Worm (Caenorhabditis elegans) whole organism, early embryonic: ENCODE results near the gene pqn-67.

ENCODE experiments used
- B0310.2 ChIP-seq: sonication (generic microtip); optimal IDR thresholded peaks from 2 replicates; lab custom pipeline; 2016; ENCODE audit warnings: mild to moderate bottlenecking, missing genetic modification characterization, missing compliant biosample characterization
- F13C5.2 ChIP-seq: sonication (generic microtip); optimal IDR thresholded peaks from 2 replicates; lab custom pipeline; 2017; ENCODE audit warnings: mild to moderate bottlenecking, missing genetic modification characterization, inconsistent platforms, missing compliant biosample characterization
- aly-1 ChIP-seq: sonication (generic microtip); optimal IDR thresholded peaks from 2 replicates; lab custom pipeline; 2016; ENCODE audit warnings: missing genetic modification characterization, missing compliant biosample characterization
- ama-1 ChIP-seq: fragments of 150-350 bp; optimal IDR thresholded peaks from 2 replicates; lab custom pipeline; 2014
- ceh-13 ChIP-seq: fragments of 200-800 bp; sonication (Bioruptor generic); optimal IDR thresholded peaks from 2 replicates; lab custom pipeline; 2018; ENCODE audit warnings: mild to moderate bottlenecking, missing genetic modification characterization, missing compliant biosample characterization
- ceh-36 ChIP-seq: sonication (generic microtip); optimal IDR thresholded peaks from 2 replicates; lab custom pipeline; 2016; ENCODE audit warnings: missing genetic modification characterization, inconsistent platforms, missing compliant biosample characterization
- ets-7 ChIP-seq: sonication (generic microtip); optimal IDR thresholded peaks from 2 replicates; lab custom pipeline; 2016; ENCODE audit warnings: missing genotype, missing genetic modification characterization, missing compliant biosample characterization
- flt-1 ChIP-seq: fragments of 200-800 bp; sonication (Bioruptor generic); IDR thresholded peaks from 2 replicates; pipeline ENCODE4 v1.3.6; 2022; ENCODE audit warnings: missing genetic modification characterization, missing compliant biosample characterization
- hmbx-1 ChIP-seq: sonication (generic microtip); optimal IDR thresholded peaks from 2 replicates; lab custom pipeline; 2016; ENCODE audit warnings: mild to moderate bottlenecking, missing genetic modification characterization, missing compliant biosample characterization
- hmg-4 ChIP-seq: fragments of 200-800 bp; sonication (Bioruptor generic); optimal IDR thresholded peaks from 2 replicates; lab custom pipeline; 2018; ENCODE audit warnings: mild to moderate bottlenecking, missing genetic modification characterization, missing compliant biosample characterization
- hnd-1 ChIP-seq: sonication (generic microtip); optimal IDR thresholded peaks from 2 replicates; lab custom pipeline; 2016; ENCODE audit warnings: missing genetic modification characterization, missing compliant biosample characterization
- pes-1 ChIP-seq: fragments of 200-800 bp; sonication (Bioruptor generic); IDR thresholded peaks from 2 replicates; pipeline ENCODE4 v1.3.6; 2022; ENCODE audit warnings: missing genetic modification reagents, missing genetic modification characterization, missing compliant biosample characterization
- scrt-1 ChIP-seq: fragments of 200-800 bp; sonication (Bioruptor generic); IDR thresholded peaks from 2 replicates; pipeline ENCODE4 v1.3.6; 2022; ENCODE audit warnings: missing genetic modification characterization, missing compliant biosample characterization
- sea-1 ChIP-seq: fragments of 200-800 bp; sonication (Bioruptor generic); conservative IDR thresholded peaks from 2 replicates; pipeline ENCODE4 v1.3.6; 2022; ENCODE audit warnings: missing genetic modification characterization, missing compliant biosample characterization
- tbx-11 ChIP-seq: fragments of 200-800 bp; sonication (Bioruptor generic); IDR thresholded peaks from 2 replicates; pipeline ENCODE4 v1.3.6; 2022; ENCODE audit warnings: missing genetic modification characterization, missing compliant biosample characterization
- tbx-37 ChIP-seq: fragments of 200-800 bp; sonication (Bioruptor generic); conservative IDR thresholded peaks from 2 replicates; pipeline ENCODE4 v1.3.6; 2022; ENCODE audit warnings: missing genetic modification reagents, missing genetic modification characterization, missing compliant biosample characterization
- tra-4 ChIP-seq: sonication (generic microtip); optimal IDR thresholded peaks from 2 replicates; lab custom pipeline; 2017; ENCODE audit warnings: missing genetic modification characterization, missing compliant biosample characterization

Gene pqn-67

DNA sequence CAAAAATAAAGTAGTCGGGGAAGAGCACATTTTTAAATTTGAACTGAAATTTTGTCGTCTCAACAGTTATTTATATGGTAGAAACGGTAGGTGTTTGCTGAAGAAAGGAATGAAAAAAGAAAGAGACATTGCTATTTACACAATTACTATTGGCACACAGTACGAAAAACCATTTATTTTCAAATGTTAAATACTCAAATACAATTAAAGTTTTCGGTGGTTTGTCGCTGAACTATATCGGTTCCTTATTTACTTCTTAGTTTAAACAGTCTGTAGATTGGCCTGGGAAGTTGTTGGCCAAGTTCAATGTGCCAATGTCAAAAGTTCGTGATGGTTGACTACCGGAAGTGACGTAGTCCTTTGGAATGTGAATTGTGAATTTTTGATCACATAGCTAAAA lies 20.2 kb upstream of the pqn-67 start, which contains the start of gene ttr-27:
Gene ttr-27, minus strand, starts transcription at position 45 of the 400 bp plus-strand sequence.
- TF ChIP-seq hnd-1 (tag; lab: Kevin White, UChicago) (no peak), aly-1 (tag; lab: Kevin White, UChicago) (no peak), ceh-13 (no peak), ama-1 (lab: Kevin White, UChicago) (no peak), sea-1 (GFP tag; lab: Robert Waterston, UW) (no peak), hmg-4 (no peak), flt-1 (GFP tag; lab: Robert Waterston, UW) (no peak), ceh-36 (tag; lab: Kevin White, UChicago) (no peak), hmbx-1 (tag; lab: Kevin White, UChicago) (no peak), F13C5.2 (tag; lab: Kevin White, UChicago) (no peak), tbx-37 (GFP tag; lab: Robert Waterston, UW) (no peak)

DNA sequence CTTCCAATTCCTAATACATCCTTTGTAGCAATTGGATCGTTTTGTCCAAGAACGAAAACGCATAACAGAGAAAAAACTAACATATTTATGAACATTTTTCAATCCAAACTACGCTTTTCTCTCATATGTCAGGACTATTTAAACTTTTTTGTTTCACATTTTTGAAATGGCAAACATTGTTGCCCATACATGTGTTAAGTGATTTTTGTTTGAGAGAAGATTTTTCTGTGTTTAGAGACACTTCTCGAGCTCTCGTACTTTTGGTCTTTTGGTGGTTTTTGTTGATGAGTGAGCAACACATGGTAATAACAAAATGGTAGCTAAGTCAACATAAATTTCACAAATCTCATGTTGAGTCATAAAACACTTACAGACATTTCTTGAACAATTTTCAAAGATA lies 19.2 kb upstream of the pqn-67 start, which contains the start of gene ttr-28:
Gene ttr-28, minus strand, starts transcription at position 101 of the 400 bp plus-strand sequence.
- no peak for TF ChIP-seq ama-1 (lab: Kevin White, UChicago)
- no peak for TF ChIP-seq ceh-36 (tag; lab: Kevin White, UChicago)
- TF ChIP-seq B0310.2 (tag; lab: Kevin White, UChicago), result no peak
- TF ChIP-seq flt-1 (GFP tag; lab: Robert Waterston, UW), result no peak
- TF ChIP-seq tbx-11 (GFP tag; lab: Robert Waterston, UW), result no peak
- TF ChIP-seq tra-4, result no peak
- no peak for TF ChIP-seq scrt-1 (GFP tag; lab: Robert Waterston, UW)
- no peak for TF ChIP-seq hnd-1 (tag; lab: Kevin White, UChicago)
- TF ChIP-seq F13C5.2 (tag; lab: Kevin White, UChicago), result no peak
- TF ChIP-seq pes-1, result no peak

DNA sequence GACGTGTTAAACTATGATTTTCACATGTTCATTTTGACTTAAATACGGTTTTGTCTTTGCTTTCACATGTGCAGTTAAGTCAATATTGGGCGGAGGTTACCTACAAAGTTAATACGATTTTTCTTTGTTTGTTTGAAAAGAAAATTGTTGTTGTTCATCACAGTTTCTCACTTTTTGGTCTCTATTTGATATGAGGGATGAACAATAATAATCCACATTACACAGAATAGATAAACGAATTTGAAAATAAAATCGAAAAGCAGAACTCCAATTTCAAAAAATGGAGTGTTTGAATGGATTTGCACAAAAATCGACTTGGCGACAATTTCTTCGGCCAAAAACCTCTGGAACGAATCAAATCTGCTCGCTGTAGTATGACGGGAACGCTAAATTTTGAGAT lies 17.5 kb upstream of the pqn-67 start, which contains the start of gene ttr-29:
Gene ttr-29, minus strand, starts transcription at position 101 of the 400 bp plus-strand sequence.
- TF ChIP-seq hmg-4, result no peak
- TF ChIP-seq sea-1 (GFP tag; lab: Robert Waterston, UW), result no peak
- no peak for TF ChIP-seq flt-1 (GFP tag; lab: Robert Waterston, UW)
- no peak for TF ChIP-seq ets-7 (tag; lab: Kevin White, UChicago)
- no peak for TF ChIP-seq tra-4
- TF ChIP-seq F13C5.2 (tag; lab: Kevin White, UChicago), result no peak
- TF ChIP-seq pes-1, result no peak
- TF ChIP-seq hmbx-1 (tag; lab: Kevin White, UChicago), result no peak
- no peak for TF ChIP-seq ceh-13
- TF ChIP-seq tbx-11 (GFP tag; lab: Robert Waterston, UW), result no peak
- TF ChIP-seq hnd-1 (tag; lab: Kevin White, UChicago), result no peak
- no peak for TF ChIP-seq ceh-36 (tag; lab: Kevin White, UChicago)
- no peak for TF ChIP-seq B0310.2 (tag; lab: Kevin White, UChicago)

DNA sequence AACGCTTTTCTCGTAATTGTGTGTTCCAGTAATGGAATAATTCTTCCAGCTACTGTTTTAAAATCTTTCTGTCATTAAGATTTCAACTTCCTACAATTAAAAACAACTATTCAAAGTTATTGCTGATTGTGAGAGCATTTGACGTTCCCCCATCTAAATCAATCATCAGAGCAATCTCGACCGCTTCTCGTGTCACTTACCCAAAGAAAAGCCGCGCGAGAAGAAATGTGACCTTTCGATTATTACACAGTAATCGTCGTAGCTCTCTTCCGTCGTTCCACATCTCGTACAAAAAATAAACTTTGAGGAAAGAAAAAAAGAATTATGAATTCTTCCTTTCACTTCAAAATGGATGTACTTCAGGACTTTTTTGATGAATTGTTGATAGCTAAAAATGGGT lies 16.8 kb upstream of the pqn-67 start:
- TF ChIP-seq B0310.2 (tag; lab: Kevin White, UChicago) (no peak), tbx-37 (GFP tag; lab: Robert Waterston, UW) (no peak), sea-1 (GFP tag; lab: Robert Waterston, UW) (no peak)

DNA sequence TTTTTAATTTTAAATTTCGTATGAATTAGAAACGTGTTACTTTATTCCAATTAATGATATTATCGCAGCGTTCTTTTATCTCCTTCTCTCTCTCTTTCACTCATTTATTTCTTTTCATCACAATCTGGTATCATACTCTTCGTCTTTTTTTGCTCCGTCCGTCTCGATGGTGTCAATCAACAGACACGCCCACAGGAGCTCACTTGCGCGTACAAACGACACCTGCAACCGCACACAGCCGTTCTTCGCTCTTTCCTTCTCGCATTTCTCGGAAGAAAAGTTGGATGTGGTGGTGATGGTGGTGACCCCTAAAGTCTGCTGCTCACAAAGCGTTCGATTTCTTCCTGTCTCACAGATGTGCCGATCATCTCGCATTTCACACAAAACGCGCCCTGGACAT lies 15.6 kb upstream of the pqn-67 start:
- TF ChIP-seq tbx-11 (GFP tag; lab: Robert Waterston, UW) (no peak), tbx-37 (GFP tag; lab: Robert Waterston, UW) (no peak), hmg-4 (peak; percentile 8), hnd-1 (tag; lab: Kevin White, UChicago) (no peak), scrt-1 (GFP tag; lab: Robert Waterston, UW) (no peak)

DNA sequence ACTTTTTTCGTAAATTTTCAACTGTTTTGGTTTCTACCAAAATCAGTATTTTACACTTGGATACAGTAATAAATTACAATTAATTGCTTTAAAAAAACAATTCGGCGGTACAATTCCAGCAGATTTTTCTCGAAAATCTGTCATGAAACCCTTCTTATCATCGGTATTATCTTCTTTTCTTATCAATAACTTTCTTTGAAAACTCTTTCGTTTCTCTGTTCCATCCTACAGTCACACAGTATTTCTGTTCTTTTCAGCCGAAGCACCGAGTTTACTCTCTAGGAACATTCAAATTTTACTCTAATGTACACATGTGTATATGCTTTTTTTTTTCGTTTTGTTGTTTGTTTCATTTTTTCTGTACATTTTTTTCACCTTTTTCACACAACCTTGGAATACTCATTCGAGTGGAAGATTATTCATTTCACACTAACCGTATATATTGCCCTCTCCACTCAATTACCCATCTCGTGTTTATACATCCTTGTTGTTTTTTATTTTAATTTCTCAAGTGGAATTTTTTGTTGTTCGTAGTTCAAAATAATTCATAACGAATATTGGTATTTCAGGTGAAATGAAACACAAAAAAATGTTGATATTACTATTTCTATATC lies 14.6 kb upstream of the pqn-67 start, which contains the start of gene nid-1:
Gene nid-1, plus strand, starts transcription at position 564 of the 614 bp plus-strand sequence.
- TF ChIP-seq flt-1 (GFP tag; lab: Robert Waterston, UW) (no peak), ceh-13 (no peak), hmg-4 (no peak)

DNA sequence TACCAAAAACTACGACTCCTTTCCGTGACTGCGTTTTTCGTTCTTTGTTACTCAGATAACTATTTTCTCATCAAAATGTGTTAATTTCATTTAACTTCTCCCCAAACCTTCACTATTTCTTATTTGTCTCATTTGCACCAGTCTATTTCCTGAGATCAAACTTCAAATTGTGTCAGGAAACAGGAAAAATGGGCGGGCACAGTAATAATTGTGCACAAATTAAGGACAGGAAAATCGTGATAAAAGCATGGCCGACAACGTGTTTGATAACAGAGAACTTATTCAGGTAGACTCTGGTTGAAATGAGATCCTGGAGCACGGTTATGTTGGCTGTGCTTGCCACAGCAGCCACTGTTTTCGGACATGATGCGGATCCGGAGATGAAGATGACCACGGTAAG lies 4.5 kb upstream of the pqn-67 start, which contains the start of gene lipl-1:
Gene lipl-1, plus strand, starts transcription at position 282 of the 400 bp plus-strand sequence.
- TF ChIP-seq B0310.2 (tag; lab: Kevin White, UChicago) (no peak), ets-7 (tag; lab: Kevin White, UChicago) (no peak), scrt-1 (GFP tag; lab: Robert Waterston, UW) (no peak), F13C5.2 (tag; lab: Kevin White, UChicago) (no peak), sea-1 (GFP tag; lab: Robert Waterston, UW) (no peak), hnd-1 (tag; lab: Kevin White, UChicago) (no peak), ama-1 (lab: Kevin White, UChicago) (no peak), hmbx-1 (tag; lab: Kevin White, UChicago) (no peak), ceh-13 (no peak), tbx-11 (GFP tag; lab: Robert Waterston, UW) (no peak), flt-1 (GFP tag; lab: Robert Waterston, UW) (no peak), aly-1 (tag; lab: Kevin White, UChicago) (no peak), pes-1 (no peak), ceh-36 (tag; lab: Kevin White, UChicago) (no peak), tbx-37 (GFP tag; lab: Robert Waterston, UW) (no peak), hmg-4 (no peak), tra-4 (no peak)

DNA sequence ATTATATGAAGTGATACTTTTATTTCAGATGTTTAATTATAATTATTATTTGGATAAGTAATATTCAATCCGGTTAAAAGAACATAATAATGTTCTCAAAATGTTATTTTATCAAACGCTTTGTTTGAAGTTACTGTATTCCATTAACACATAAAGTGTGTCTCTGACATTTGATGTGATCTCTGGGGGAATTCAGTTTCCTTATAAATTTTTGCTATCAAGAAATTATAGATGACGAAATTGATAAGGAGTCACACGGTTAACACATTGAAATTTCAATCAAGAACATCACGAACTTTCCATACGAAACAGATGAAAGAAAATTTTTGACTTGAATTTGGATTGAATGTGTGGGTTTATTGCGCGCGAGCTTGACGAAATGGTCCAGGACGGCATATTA lies 2.5 kb upstream of the pqn-67 start:
- TF ChIP-seq ceh-13 (no peak), ets-7 (tag; lab: Kevin White, UChicago) (no peak), tra-4 (no peak), ceh-36 (tag; lab: Kevin White, UChicago) (no peak), B0310.2 (tag; lab: Kevin White, UChicago) (no peak), ama-1 (lab: Kevin White, UChicago) (no peak), flt-1 (GFP tag; lab: Robert Waterston, UW) (no peak), F13C5.2 (tag; lab: Kevin White, UChicago) (no peak), scrt-1 (GFP tag; lab: Robert Waterston, UW) (no peak), pes-1 (no peak), hnd-1 (tag; lab: Kevin White, UChicago) (no peak), tbx-11 (GFP tag; lab: Robert Waterston, UW) (no peak), aly-1 (tag; lab: Kevin White, UChicago) (no peak), hmbx-1 (tag; lab: Kevin White, UChicago) (no peak), sea-1 (GFP tag; lab: Robert Waterston, UW) (no peak), tbx-37 (GFP tag; lab: Robert Waterston, UW) (no peak), hmg-4 (no peak)
